Worm (Caenorhabditis elegans): ENCODE measurements around the gene Y51H4A.8.

Gene Y51H4A.8

ce11 chrIV:16526038-16526437 lies 52.3 kb downstream of the Y51H4A.8 start, which contains the start of gene Y51H4A.5:
Gene Y51H4A.5, minus strand, starts transcription at chrIV:16526138.
- TF ChIP-seq pqm-1 (tag; optimal IDR thresholded peaks at IDR 0.05) (no peak), lin-15B (tag; optimal IDR thresholded peaks at IDR 0.05) (no peak), nhr-28 (tag; optimal IDR thresholded peaks at IDR 0.05) (no peak)

Data from whole organism, L3 larva.